Worm (Caenorhabditis elegans) whole organism, L4 larva: Measurements from ENCODE around the gene lir-3.

Source experiments
- arid-1 ChIP-seq: fragments of 200-800 bp; sonication (Bioruptor generic); conservative IDR thresholded peaks from 2 replicates; pipeline ENCODE4 v1.3.6; 2022; ENCODE audit warnings: missing genetic modification reagents, missing genetic modification characterization, missing compliant biosample characterization
- egl-27 ChIP-seq: sonication (generic microtip); optimal IDR thresholded peaks from 3 replicates; lab custom pipeline; 2017; ENCODE audit warnings: missing biosample characterization, missing genetic modification reagents, missing genetic modification characterization
- lin-15B ChIP-seq: fragments of 150-350 bp; sonication (generic microtip); optimal IDR thresholded peaks from 3 replicates; lab custom pipeline; 2014; ENCODE audit warnings: missing biosample characterization, missing genetic modification characterization
- nhr-25 ChIP-seq: sonication (generic microtip); optimal IDR thresholded peaks from 2 replicates; lab custom pipeline; 2017; ENCODE audit warnings: missing genetic modification characterization, mild to moderate bottlenecking, missing compliant biosample characterization, antibody characterized with exemption, moderate library complexity, borderline replicate concordance; ENCODE audit not compliant: insufficient read depth
- nhr-28 ChIP-seq: fragments of 150-350 bp; optimal IDR thresholded peaks from 2 replicates; lab custom pipeline; 2014; ENCODE audit warnings: missing biosample characterization, missing genetic modification characterization
- unc-62 ChIP-seq, 3 experiments: fragments of 150-350 bp in 1 of 3; sonication (generic microtip); optimal IDR thresholded peaks in 2 of 3; peaks in 1 of 3; 1 replicate in 1 of 3; 2 replicates in 2 of 3; lab custom pipeline; 2014 to 2017; ENCODE audit warnings: missing biosample characterization in 3 of 3, missing genetic modification characterization in 3 of 3, missing genetic modification reagents in 3 of 3, missing genotype in 1 of 3
- zfp-2 ChIP-seq: sonication (generic microtip); optimal IDR thresholded peaks from 2 replicates; lab custom pipeline; 2016; ENCODE audit warnings: mild to moderate bottlenecking, missing genetic modification characterization, missing compliant biosample characterization
- ztf-11 ChIP-seq: fragments of 150-350 bp; optimal IDR thresholded peaks from 2 replicates; lab custom pipeline; 2014; ENCODE audit warnings: missing biosample characterization, missing genetic modification characterization

DNA sequence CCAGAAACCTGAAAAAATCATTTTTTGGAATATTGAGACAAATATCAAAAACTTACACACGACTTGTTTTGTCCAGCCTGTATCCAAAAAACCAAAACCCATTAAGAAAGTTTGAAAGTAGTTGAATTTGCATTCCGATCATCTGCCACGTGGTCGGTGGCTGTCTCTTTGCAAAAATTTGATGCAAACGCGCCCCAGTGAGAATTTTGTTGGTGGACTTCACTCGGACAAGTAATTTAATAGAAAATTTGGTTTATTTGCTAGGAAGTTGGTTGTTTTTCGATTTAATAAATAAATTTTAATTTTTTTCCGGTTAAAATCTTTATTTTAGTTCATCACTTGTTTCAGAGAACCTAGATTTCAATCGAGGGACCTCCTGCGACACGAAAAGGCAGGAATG, 9.3 kb downstream of the lir-3 start:
- TF ChIP-seq unc-62 (GFP tag; optimal IDR thresholded peaks at IDR 0.05 in 1 of 2; lab: Kevin White, UChicago) (no peak), unc-62 (tag; optimal IDR thresholded peaks at IDR 0.05; lab: Kevin White, UChicago) (no peak), egl-27 (tag; lab: Kevin White, UChicago) (no peak), lin-15B (no peak), arid-1 (GFP tag; lab: Robert Waterston, UW) (no peak), ztf-11 (tag; lab: Kevin White, UChicago) (no peak), zfp-2 (tag; lab: Kevin White, UChicago) (no peak), nhr-25 (tag; lab: Kevin White, UChicago) (no peak), nhr-28 (tag; lab: Kevin White, UChicago) (no peak)
